Worm (Caenorhabditis elegans): Measurements from ENCODE around the gene K07H8.12.

- TF ChIP-seq unc-62 (GFP tag; optimal IDR thresholded peaks at IDR 0.05 in 1 of 2), result no peak
- TF ChIP-seq unc-62 (tag; optimal IDR thresholded peaks at IDR 0.05), result no peak
- TF ChIP-seq mes-2 (tag; optimal IDR thresholded peaks at IDR 0.05; ENCODE audit: poor library complexity, severe bottlenecking), result no peak
- TF ChIP-seq madf-9 (GFP tag; conservative IDR thresholded peaks at IDR 0.05), result no peak
- TF ChIP-seq lin-13 (GFP tag; optimal IDR thresholded peaks at IDR 0.05), result no peak
- no peak for TF ChIP-seq lin-15B (tag; optimal IDR thresholded peaks at IDR 0.05)
- TF ChIP-seq mdt-29 (GFP tag; IDR thresholded peaks at IDR 0.05), result no peak
- no peak for TF ChIP-seq skn-1 (tag; optimal IDR thresholded peaks at IDR 0.05)
- TF ChIP-seq ztf-11 (tag; optimal IDR thresholded peaks at IDR 0.05), result no peak
- TF ChIP-seq lir-3 (tag; optimal IDR thresholded peaks at IDR 0.05), result no peak
Observed at ce11 chrIV:8312105-8312504, 35.6 kb upstream of the K07H8.12 start.

All from whole organism, L4 larva.